Fruit fly (Drosophila melanogaster) whole organism, adult: ENCODE data around the gene CG15480.

Experiments used
- CG11617 ChIP-seq: fragments of 200-800 bp; sonication (Bioruptor generic); optimal IDR thresholded peaks from 2 replicates; lab custom pipeline; 2017; ENCODE audit warnings: mild to moderate bottlenecking, missing biosample characterization, missing genetic modification reagents, missing genetic modification characterization
- CG5204 ChIP-seq: fragments of 200-800 bp; sonication (Bioruptor generic); optimal IDR thresholded peaks from 2 replicates; lab custom pipeline; 2016; ENCODE audit warnings: missing biosample characterization, missing genetic modification characterization

dm6 chr2L:13227242-13227641 is 2.2 kb upstream of the CG15480 start, which contains the start of gene CG16813:
- TF ChIP-seq CG5204 (GFP tag; lab: Kevin White, UChicago) (no peak), CG11617 (GFP tag; lab: Kevin White, UChicago) (no peak)
